Worm (Caenorhabditis elegans) whole organism, early embryonic: ENCODE results near the gene C44B7.11.

Experiments used
- F13C5.2 ChIP-seq: sonication (generic microtip); optimal IDR thresholded peaks from 2 replicates; lab custom pipeline; 2017; ENCODE audit warnings: mild to moderate bottlenecking, missing genetic modification characterization, inconsistent platforms, missing compliant biosample characterization
- ama-1 ChIP-seq: fragments of 150-350 bp; optimal IDR thresholded peaks from 2 replicates; lab custom pipeline; 2014
- flt-1 ChIP-seq: fragments of 200-800 bp; sonication (Bioruptor generic); IDR thresholded peaks from 2 replicates; pipeline ENCODE4 v1.3.6; 2022; ENCODE audit warnings: missing genetic modification characterization, missing compliant biosample characterization

- TF ChIP-seq flt-1 (GFP tag; lab: Robert Waterston, UW), result no peak
- TF ChIP-seq F13C5.2 (tag; lab: Kevin White, UChicago), result no peak
- TF ChIP-seq ama-1 (lab: Kevin White, UChicago), result no peak
Observed at ce11 chrII:6918862-6919261, 21.5 kb upstream of the C44B7.11 start, which contains the start of gene B0252.5.
